Worm (Caenorhabditis elegans) whole organism, late embryonic: ENCODE measurements around the gene col-148.

ENCODE experiments used
- C38D4.7 ChIP-seq: fragments of 200-800 bp; sonication (Bioruptor generic); optimal IDR thresholded peaks from 2 replicates; lab custom pipeline; 2018; ENCODE audit warnings: mild to moderate bottlenecking, missing genetic modification characterization, moderate library complexity, missing compliant biosample characterization
- F13H6.1 ChIP-seq: sonication (generic microtip); optimal IDR thresholded peaks from 2 replicates; lab custom pipeline; 2016; ENCODE audit warnings: missing genetic modification characterization, missing compliant biosample characterization
- K09A11.1 ChIP-seq: sonication (generic microtip); optimal IDR thresholded peaks from 2 replicates; lab custom pipeline; 2017; ENCODE audit warnings: antibody characterized with exemption, mild to moderate bottlenecking, missing genetic modification characterization, missing compliant biosample characterization; ENCODE audit not compliant: insufficient read depth
- T23F11.4 ChIP-seq: fragments of 200-800 bp; sonication (Bioruptor generic); optimal IDR thresholded peaks from 2 replicates; lab custom pipeline; 2018; ENCODE audit warnings: mild to moderate bottlenecking, missing genetic modification characterization, missing compliant biosample characterization
- Y22D7AL.16 ChIP-seq: sonication (generic microtip); optimal IDR thresholded peaks from 2 replicates; lab custom pipeline; 2016; ENCODE audit warnings: missing genetic modification characterization, missing compliant biosample characterization
- ahr-1 ChIP-seq: sonication (generic microtip); optimal IDR thresholded peaks from 2 replicates; lab custom pipeline; 2016; ENCODE audit warnings: missing genetic modification characterization, missing compliant biosample characterization
- ceh-19 ChIP-seq: fragments of 200-800 bp; sonication (Bioruptor generic); optimal IDR thresholded peaks from 2 replicates; lab custom pipeline; 2018; ENCODE audit warnings: mild to moderate bottlenecking, missing genetic modification characterization, missing compliant biosample characterization
- ceh-2 ChIP-seq: sonication (generic microtip); optimal IDR thresholded peaks from 2 replicates; lab custom pipeline; 2016; ENCODE audit warnings: missing genotype, missing genetic modification characterization, missing compliant biosample characterization
- ceh-24 ChIP-seq: sonication (generic microtip); optimal IDR thresholded peaks from 2 replicates; lab custom pipeline; 2016; ENCODE audit warnings: mild to moderate bottlenecking, missing genetic modification characterization, missing compliant biosample characterization
- ceh-30 ChIP-seq: fragments of 150-350 bp; optimal IDR thresholded peaks from 2 replicates; lab custom pipeline; 2014; ENCODE audit warnings: missing biosample characterization, missing genetic modification characterization
- ceh-45 ChIP-seq: fragments of 200-800 bp; sonication (Bioruptor generic); IDR thresholded peaks from 2 replicates; pipeline ENCODE4 v1.3.6; 2022; ENCODE audit warnings: missing genetic modification reagents, missing genetic modification characterization, missing compliant biosample characterization
- ceh-48 ChIP-seq: sonication (generic microtip); optimal IDR thresholded peaks from 2 replicates; lab custom pipeline; 2016; ENCODE audit warnings: missing genetic modification characterization, inconsistent platforms, missing compliant biosample characterization
- ceh-9 ChIP-seq: sonication (generic microtip); optimal IDR thresholded peaks from 2 replicates; lab custom pipeline; 2016; ENCODE audit warnings: mild to moderate bottlenecking, missing genetic modification characterization, inconsistent platforms, missing compliant biosample characterization
- dmd-4 ChIP-seq: sonication (generic microtip); optimal IDR thresholded peaks from 2 replicates; lab custom pipeline; 2016; ENCODE audit warnings: borderline replicate concordance, missing genetic modification characterization, missing compliant biosample characterization
- elt-2 ChIP-seq: sonication (generic microtip); optimal IDR thresholded peaks from 2 replicates; lab custom pipeline; 2016; ENCODE audit warnings: missing genetic modification reagents, missing genetic modification characterization, missing compliant biosample characterization
- gmeb-2 ChIP-seq: sonication (generic microtip); optimal IDR thresholded peaks from 2 replicates; lab custom pipeline; 2016; ENCODE audit warnings: missing genetic modification characterization, inconsistent platforms, missing compliant biosample characterization
- hlh-15 ChIP-seq: sonication (generic microtip); optimal IDR thresholded peaks from 2 replicates; lab custom pipeline; 2016; ENCODE audit warnings: missing genetic modification characterization, missing compliant biosample characterization
- hlh-6 ChIP-seq: sonication (generic microtip); optimal IDR thresholded peaks from 2 replicates; lab custom pipeline; 2016; ENCODE audit warnings: missing genotype, missing genetic modification characterization, missing compliant biosample characterization
- lim-6 ChIP-seq: sonication (generic microtip); optimal IDR thresholded peaks from 2 replicates; lab custom pipeline; 2016; ENCODE audit warnings: missing genetic modification characterization, missing compliant biosample characterization
- mec-3 ChIP-seq: sonication (generic microtip); optimal IDR thresholded peaks from 2 replicates; lab custom pipeline; 2016; ENCODE audit warnings: borderline replicate concordance, missing genetic modification characterization, missing compliant biosample characterization
- nfya-1 ChIP-seq: sonication (generic microtip); optimal IDR thresholded peaks from 2 replicates; lab custom pipeline; 2017; ENCODE audit warnings: missing genetic modification characterization, mild to moderate bottlenecking, missing compliant biosample characterization, antibody characterized with exemption, moderate library complexity
- nhr-11 ChIP-seq: fragments of 150-350 bp; optimal IDR thresholded peaks from 2 replicates; lab custom pipeline; 2014; ENCODE audit warnings: missing biosample characterization, missing genetic modification characterization
- nhr-232 ChIP-seq: sonication (generic microtip); optimal IDR thresholded peaks from 2 replicates; lab custom pipeline; 2016; ENCODE audit warnings: missing genetic modification characterization, missing compliant biosample characterization
- npax-4 ChIP-seq: sonication (generic microtip); optimal IDR thresholded peaks from 2 replicates; lab custom pipeline; 2016; ENCODE audit warnings: missing genetic modification characterization, missing compliant biosample characterization
- odd-2 ChIP-seq: sonication (generic microtip); optimal IDR thresholded peaks from 2 replicates; lab custom pipeline; 2017; ENCODE audit warnings: antibody characterized with exemption, mild to moderate bottlenecking, missing genetic modification characterization, missing compliant biosample characterization
- pat-9 ChIP-seq: fragments of 200-800 bp; sonication (Bioruptor generic); optimal IDR thresholded peaks from 2 replicates; lab custom pipeline; 2018; ENCODE audit warnings: mild to moderate bottlenecking, missing genetic modification characterization, moderate library complexity, missing compliant biosample characterization
- pax-1 ChIP-seq: fragments of 150-350 bp; optimal IDR thresholded peaks from 2 replicates; lab custom pipeline; 2014; ENCODE audit warnings: missing biosample characterization, missing genetic modification characterization
- pha-2 ChIP-seq: sonication (generic microtip); optimal IDR thresholded peaks from 2 replicates; lab custom pipeline; 2017; ENCODE audit warnings: mild to moderate bottlenecking, missing genetic modification characterization, missing compliant biosample characterization
- pha-4 ChIP-seq: fragments of 150-350 bp; optimal IDR thresholded peaks from 2 replicates; lab custom pipeline; 2018; ENCODE audit warnings: missing biosample characterization, missing genetic modification reagents, missing genetic modification characterization
- rnt-1 ChIP-seq: sonication (generic microtip); optimal IDR thresholded peaks from 2 replicates; lab custom pipeline; 2016; ENCODE audit warnings: missing genetic modification characterization, missing compliant biosample characterization
- sox-2 ChIP-seq: fragments of 200-800 bp; sonication (Bioruptor generic); IDR thresholded peaks from 2 replicates; pipeline ENCODE4 v1.3.6; 2022; ENCODE audit warnings: missing genetic modification reagents, missing genetic modification characterization, missing compliant biosample characterization
- tbx-7 ChIP-seq: sonication (generic microtip); optimal IDR thresholded peaks from 2 replicates; lab custom pipeline; 2016; ENCODE audit warnings: missing genotype, missing genetic modification characterization, missing compliant biosample characterization
- ttx-3 ChIP-seq: sonication (generic microtip); optimal IDR thresholded peaks from 2 replicates; lab custom pipeline; 2016; ENCODE audit warnings: missing genetic modification reagents, missing genetic modification characterization, missing compliant biosample characterization
- unc-3 ChIP-seq, 2 experiments: fragments of 200-800 bp in 1 of 2; sonication (Bioruptor generic) in 1 of 2; sonication (generic microtip) in 1 of 2; conservative IDR thresholded peaks in 1 of 2; optimal IDR thresholded peaks in 1 of 2; 2 replicates each; pipeline versions ENCODE4 v1.3.6 to Lab custom; 2016 to 2022; ENCODE audit warnings: missing compliant biosample characterization in 2 of 2, missing genetic modification characterization in 2 of 2, missing genetic modification reagents in 1 of 2
- unc-86 ChIP-seq: sonication (generic microtip); optimal IDR thresholded peaks from 2 replicates; lab custom pipeline; 2016; ENCODE audit warnings: missing genetic modification characterization, missing compliant biosample characterization
- zip-5 ChIP-seq: sonication (generic microtip); optimal IDR thresholded peaks from 2 replicates; lab custom pipeline; 2016; ENCODE audit warnings: missing genetic modification characterization, missing compliant biosample characterization

The col-148 gene

DNA sequence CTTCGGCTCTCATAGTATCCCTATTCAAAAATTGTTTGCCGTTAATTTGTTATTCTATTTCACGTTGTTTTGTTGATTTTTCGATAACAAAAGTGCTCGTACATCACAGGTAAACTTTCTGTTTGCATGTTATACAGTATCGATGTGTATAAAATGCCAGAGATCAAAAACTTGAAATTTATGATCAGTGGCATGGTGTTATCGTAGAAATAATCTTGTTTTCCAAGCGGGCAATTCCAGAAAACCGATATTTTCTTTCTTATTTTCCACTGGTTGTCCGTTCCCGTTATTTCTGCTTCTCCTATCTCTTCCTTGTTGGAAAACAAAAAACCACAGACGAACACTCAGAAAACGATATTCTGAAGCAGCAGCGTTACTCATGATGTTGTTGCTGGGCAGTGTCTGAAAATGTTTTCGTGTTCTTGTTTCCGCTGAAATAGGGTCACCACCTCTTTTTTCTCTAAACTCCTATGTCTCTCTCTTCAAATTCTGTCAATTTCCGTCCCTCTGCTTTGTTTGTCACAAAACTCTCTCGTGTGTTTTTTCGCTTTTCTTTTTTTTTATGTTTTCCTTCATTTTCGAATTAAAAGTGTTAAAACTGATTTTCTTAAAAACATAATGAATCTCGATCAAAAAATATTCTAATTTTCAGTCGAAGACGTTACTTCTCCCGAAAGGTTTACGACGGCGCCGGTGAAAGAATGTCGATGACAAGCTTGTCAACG is 6.9 kb downstream of the col-148 start, which contains the start of gene akt-1:
TSS of gene akt-1 (plus strand) at position 651 of the 725 bp plus-strand sequence.
- TF ChIP-seq ceh-2 (tag; lab: Kevin White, UChicago): no peak
- TF ChIP-seq C38D4.7: no peak
- TF ChIP-seq ceh-30 (tag; lab: Kevin White, UChicago): no peak
- no peak for TF ChIP-seq unc-86 (tag; lab: Kevin White, UChicago)
- no peak for TF ChIP-seq dmd-4
- TF ChIP-seq pha-2 (tag; lab: Kevin White, UChicago): no peak
- TF ChIP-seq hlh-6 (tag; lab: Kevin White, UChicago): no peak
- TF ChIP-seq pat-9 (tag; lab: Kevin White, UChicago): no peak
- no peak for TF ChIP-seq F13H6.1 (tag; lab: Kevin White, UChicago)
- no peak for TF ChIP-seq mec-3 (tag; lab: Kevin White, UChicago)
- TF ChIP-seq nfya-1: no peak
- TF ChIP-seq, all 69 proteins: peak for 0

ce11 chrV:10249515-10249914 is 8.0 kb downstream of the col-148 start:
- TF ChIP-seq pha-2 (tag; lab: Kevin White, UChicago) (no peak), tbx-7 (tag; lab: Kevin White, UChicago) (no peak), hlh-15 (tag; lab: Kevin White, UChicago) (no peak), lim-6 (tag; lab: Kevin White, UChicago) (no peak), Y22D7AL.16 (tag; lab: Kevin White, UChicago) (no peak), ahr-1 (tag; lab: Kevin White, UChicago) (no peak), nhr-11 (tag; lab: Kevin White, UChicago) (no peak), nhr-232 (tag; lab: Kevin White, UChicago) (no peak), unc-3 (GFP tag; conservative IDR thresholded peaks at IDR 0.05; lab: Robert Waterston, UW) (no peak), unc-3 (tag; optimal IDR thresholded peaks at IDR 0.05; lab: Kevin White, UChicago) (no peak), ceh-45 (no peak), zip-5 (tag; lab: Kevin White, UChicago) (no peak), ceh-24 (no peak), pha-4 (no peak), npax-4 (tag; lab: Kevin White, UChicago) (no peak), T23F11.4 (GFP tag; lab: Kevin White, UChicago) (no peak), rnt-1 (tag; lab: Kevin White, UChicago) (no peak)

ce11 chrV:10252682-10253081 is 11.1 kb downstream of the col-148 start:
- no peak for TF ChIP-seq pax-1 (tag; lab: Kevin White, UChicago)
- TF ChIP-seq sox-2 (GFP tag; lab: Robert Waterston, UW): no peak
- TF ChIP-seq pha-2 (tag; lab: Kevin White, UChicago): no peak
- TF ChIP-seq lim-6 (tag; lab: Kevin White, UChicago): no peak
- TF ChIP-seq mec-3 (tag; lab: Kevin White, UChicago): no peak
- TF ChIP-seq ttx-3 (tag; lab: Kevin White, UChicago): no peak
- TF ChIP-seq ceh-24: no peak
- no peak for TF ChIP-seq ceh-9

ce11 chrV:10255005-10255472 is 13.5 kb downstream of the col-148 start, which contains the start of gene rop-1:
rop-1 (minus strand) TSS chrV:10255055.
- no peak for TF ChIP-seq ceh-48 (tag; lab: Kevin White, UChicago)
- TF ChIP-seq K09A11.1 (tag; lab: Kevin White, UChicago): no peak
- no peak for TF ChIP-seq pha-2 (tag; lab: Kevin White, UChicago)
- no peak for TF ChIP-seq rnt-1 (tag; lab: Kevin White, UChicago)

- TF ChIP-seq gmeb-2 (tag; lab: Kevin White, UChicago): no peak
- TF ChIP-seq T23F11.4 (GFP tag; lab: Kevin White, UChicago): no peak
- no peak for TF ChIP-seq odd-2
- TF ChIP-seq elt-2 (tag; lab: Kevin White, UChicago): peak; percentile 62
- TF ChIP-seq Y22D7AL.16 (tag; lab: Kevin White, UChicago): no peak
- TF ChIP-seq ceh-19 (GFP tag; lab: Kevin White, UChicago): no peak
These were observed 14.5 kb downstream of the col-148 start, which contains the start of gene nhr-232 for ce11 chrV:10256050-10256449. nhr-232 (plus strand) TSS chrV:10256170.
